Worm (Caenorhabditis elegans) whole organism, late embryonic: ENCODE data around the gene nhr-290.

Experiments used
- C38D4.7 ChIP-seq: fragments of 200-800 bp; sonication (Bioruptor generic); optimal IDR thresholded peaks from 2 replicates; lab custom pipeline; 2018; ENCODE audit warnings: mild to moderate bottlenecking, missing genetic modification characterization, moderate library complexity, missing compliant biosample characterization
- F13H6.1 ChIP-seq: sonication (generic microtip); optimal IDR thresholded peaks from 2 replicates; lab custom pipeline; 2016; ENCODE audit warnings: missing genetic modification characterization, missing compliant biosample characterization
- ama-1 ChIP-seq: fragments of 150-350 bp; optimal IDR thresholded peaks from 2 replicates; lab custom pipeline; 2014
- ceh-14 ChIP-seq: sonication (generic microtip); optimal IDR thresholded peaks from 2 replicates; lab custom pipeline; 2016; ENCODE audit warnings: missing genotype, missing genetic modification characterization, missing compliant biosample characterization
- ceh-2 ChIP-seq: sonication (generic microtip); optimal IDR thresholded peaks from 2 replicates; lab custom pipeline; 2016; ENCODE audit warnings: missing genotype, missing genetic modification characterization, missing compliant biosample characterization
- ceh-22 ChIP-seq: sonication (generic microtip); optimal IDR thresholded peaks from 2 replicates; lab custom pipeline; 2017; ENCODE audit warnings: missing biosample characterization, missing genetic modification characterization
- ceh-30 ChIP-seq: fragments of 150-350 bp; optimal IDR thresholded peaks from 2 replicates; lab custom pipeline; 2014; ENCODE audit warnings: missing biosample characterization, missing genetic modification characterization
- ceh-34 ChIP-seq: sonication (generic microtip); optimal IDR thresholded peaks from 2 replicates; lab custom pipeline; 2016; ENCODE audit warnings: mild to moderate bottlenecking, missing genetic modification characterization, missing compliant biosample characterization
- ceh-48 ChIP-seq: sonication (generic microtip); optimal IDR thresholded peaks from 2 replicates; lab custom pipeline; 2016; ENCODE audit warnings: missing genetic modification characterization, inconsistent platforms, missing compliant biosample characterization
- ceh-9 ChIP-seq: sonication (generic microtip); optimal IDR thresholded peaks from 2 replicates; lab custom pipeline; 2016; ENCODE audit warnings: mild to moderate bottlenecking, missing genetic modification characterization, inconsistent platforms, missing compliant biosample characterization
- dve-1 ChIP-seq: sonication (generic microtip); optimal IDR thresholded peaks from 2 replicates; lab custom pipeline; 2017; ENCODE audit warnings: antibody characterized with exemption, mild to moderate bottlenecking, missing genetic modification characterization, missing compliant biosample characterization
- elt-4 ChIP-seq: sonication (generic microtip); optimal IDR thresholded peaks from 2 replicates; lab custom pipeline; 2016; ENCODE audit warnings: missing genetic modification characterization, missing compliant biosample characterization
- fax-1 ChIP-seq: sonication (generic microtip); optimal IDR thresholded peaks from 2 replicates; lab custom pipeline; 2016; ENCODE audit warnings: missing genotype, missing genetic modification characterization, missing compliant biosample characterization
- fkh-10 ChIP-seq: fragments of 150-350 bp; optimal IDR thresholded peaks from 2 replicates; lab custom pipeline; 2014; ENCODE audit warnings: missing biosample characterization, missing genetic modification reagents, missing genetic modification characterization
- fkh-6 ChIP-seq: sonication (generic microtip); optimal IDR thresholded peaks from 2 replicates; lab custom pipeline; 2016; ENCODE audit warnings: missing genetic modification characterization, missing compliant biosample characterization
- gmeb-2 ChIP-seq: sonication (generic microtip); optimal IDR thresholded peaks from 2 replicates; lab custom pipeline; 2016; ENCODE audit warnings: missing genetic modification characterization, inconsistent platforms, missing compliant biosample characterization
- hlh-13 ChIP-seq: fragments of 200-800 bp; sonication (Bioruptor generic); optimal IDR thresholded peaks from 2 replicates; lab custom pipeline; 2018; ENCODE audit warnings: mild to moderate bottlenecking, missing genetic modification characterization, missing compliant biosample characterization
- hlh-15 ChIP-seq: sonication (generic microtip); optimal IDR thresholded peaks from 2 replicates; lab custom pipeline; 2016; ENCODE audit warnings: missing genetic modification characterization, missing compliant biosample characterization
- hlh-6 ChIP-seq: sonication (generic microtip); optimal IDR thresholded peaks from 2 replicates; lab custom pipeline; 2016; ENCODE audit warnings: missing genotype, missing genetic modification characterization, missing compliant biosample characterization
- lim-6 ChIP-seq: sonication (generic microtip); optimal IDR thresholded peaks from 2 replicates; lab custom pipeline; 2016; ENCODE audit warnings: missing genetic modification characterization, missing compliant biosample characterization
- lin-11 ChIP-seq: fragments of 200-800 bp; sonication (Bioruptor generic); optimal IDR thresholded peaks from 2 replicates; lab custom pipeline; 2018; ENCODE audit warnings: mild to moderate bottlenecking, missing genetic modification characterization, missing compliant biosample characterization
- odd-2 ChIP-seq: sonication (generic microtip); optimal IDR thresholded peaks from 2 replicates; lab custom pipeline; 2017; ENCODE audit warnings: antibody characterized with exemption, mild to moderate bottlenecking, missing genetic modification characterization, missing compliant biosample characterization
- pat-9 ChIP-seq: fragments of 200-800 bp; sonication (Bioruptor generic); optimal IDR thresholded peaks from 2 replicates; lab custom pipeline; 2018; ENCODE audit warnings: mild to moderate bottlenecking, missing genetic modification characterization, moderate library complexity, missing compliant biosample characterization
- pax-1 ChIP-seq: fragments of 150-350 bp; optimal IDR thresholded peaks from 2 replicates; lab custom pipeline; 2014; ENCODE audit warnings: missing biosample characterization, missing genetic modification characterization
- pha-2 ChIP-seq: sonication (generic microtip); optimal IDR thresholded peaks from 2 replicates; lab custom pipeline; 2017; ENCODE audit warnings: mild to moderate bottlenecking, missing genetic modification characterization, missing compliant biosample characterization
- pqm-1 ChIP-seq: sonication (generic microtip); optimal IDR thresholded peaks from 2 replicates; lab custom pipeline; 2016; ENCODE audit warnings: missing genetic modification characterization, missing compliant biosample characterization
- pros-1 ChIP-seq: fragments of 150-350 bp; optimal IDR thresholded peaks from 2 replicates; lab custom pipeline; 2014; ENCODE audit warnings: missing biosample characterization, missing genetic modification reagents, missing genetic modification characterization
- ref-2 ChIP-seq: sonication (generic microtip); optimal IDR thresholded peaks from 2 replicates; lab custom pipeline; 2016; ENCODE audit warnings: missing genetic modification characterization, missing compliant biosample characterization
- rnt-1 ChIP-seq: sonication (generic microtip); optimal IDR thresholded peaks from 2 replicates; lab custom pipeline; 2016; ENCODE audit warnings: missing genetic modification characterization, missing compliant biosample characterization
- sox-2 ChIP-seq: fragments of 200-800 bp; sonication (Bioruptor generic); IDR thresholded peaks from 2 replicates; pipeline ENCODE4 v1.3.6; 2022; ENCODE audit warnings: missing genetic modification reagents, missing genetic modification characterization, missing compliant biosample characterization
- sox-4 ChIP-seq: sonication (generic microtip); optimal IDR thresholded peaks from 2 replicates; lab custom pipeline; 2017; ENCODE audit warnings: mild to moderate bottlenecking, missing genetic modification characterization, inconsistent platforms, missing compliant biosample characterization
- tbx-7 ChIP-seq: sonication (generic microtip); optimal IDR thresholded peaks from 2 replicates; lab custom pipeline; 2016; ENCODE audit warnings: missing genotype, missing genetic modification characterization, missing compliant biosample characterization
- ttx-3 ChIP-seq: sonication (generic microtip); optimal IDR thresholded peaks from 2 replicates; lab custom pipeline; 2016; ENCODE audit warnings: missing genetic modification reagents, missing genetic modification characterization, missing compliant biosample characterization
- unc-42 ChIP-seq: sonication (generic microtip); optimal IDR thresholded peaks from 2 replicates; lab custom pipeline; 2016; ENCODE audit warnings: missing genotype, missing genetic modification characterization, missing compliant biosample characterization
- unc-86 ChIP-seq: sonication (generic microtip); optimal IDR thresholded peaks from 2 replicates; lab custom pipeline; 2016; ENCODE audit warnings: missing genetic modification characterization, missing compliant biosample characterization
- ztf-16 ChIP-seq: sonication (generic microtip); optimal IDR thresholded peaks from 2 replicates; lab custom pipeline; 2017; ENCODE audit warnings: missing genetic modification characterization, missing compliant biosample characterization

The nhr-290 gene

ce11 chrV:2575716-2576115, 1.7 kb downstream of the nhr-290 start:
- no peak for TF ChIP-seq ceh-34 (tag; lab: Kevin White, UChicago)
- no peak for TF ChIP-seq sox-2 (GFP tag; lab: Robert Waterston, UW)
- TF ChIP-seq dve-1 (tag; lab: Kevin White, UChicago), result no peak
- TF ChIP-seq ceh-22 (tag; lab: Kevin White, UChicago), result no peak
- TF ChIP-seq hlh-15 (tag; lab: Kevin White, UChicago), result no peak
- no peak for TF ChIP-seq C38D4.7
- no peak for TF ChIP-seq elt-4 (tag; lab: Kevin White, UChicago)
- TF ChIP-seq rnt-1 (tag; lab: Kevin White, UChicago), result no peak
- TF ChIP-seq hlh-13 (GFP tag; lab: Kevin White, UChicago), result no peak
- no peak for TF ChIP-seq ceh-48
- TF ChIP-seq fax-1 (tag; lab: Kevin White, UChicago), result no peak
- no peak for TF ChIP-seq ceh-30
- no peak for TF ChIP-seq lim-6 (tag; lab: Kevin White, UChicago)
- no peak for TF ChIP-seq tbx-7 (tag; lab: Kevin White, UChicago)

- TF ChIP-seq pax-1 (tag; lab: Kevin White, UChicago), result no peak
- no peak for TF ChIP-seq ceh-14 (tag; lab: Kevin White, UChicago)
- TF ChIP-seq ceh-34 (tag; lab: Kevin White, UChicago), result no peak
- TF ChIP-seq ztf-16, result no peak
- no peak for TF ChIP-seq pat-9 (tag; lab: Kevin White, UChicago)
- TF ChIP-seq odd-2 (tag; lab: Kevin White, UChicago), result no peak
- no peak for TF ChIP-seq fax-1 (tag; lab: Kevin White, UChicago)
Measured at ce11 chrV:2577603-2578002, 3.6 kb downstream of the nhr-290 start, which contains the start of gene srt-4. srt-4 (plus strand) TSS chrV:2577903.

ce11 chrV:2580598-2580997, 6.6 kb downstream of the nhr-290 start, which contains the start of gene C29G2.3:
C29G2.3 (plus strand) TSS chrV:2580898.
- TF ChIP-seq gmeb-2 (tag; lab: Kevin White, UChicago) (no peak), fkh-6 (tag; lab: Kevin White, UChicago) (no peak), pqm-1 (tag; lab: Kevin White, UChicago) (no peak), pros-1 (tag; lab: Kevin White, UChicago) (no peak), sox-2 (GFP tag; lab: Robert Waterston, UW) (no peak), hlh-15 (tag; lab: Kevin White, UChicago) (no peak), pat-9 (tag; lab: Kevin White, UChicago) (no peak), lin-11 (tag; lab: Kevin White, UChicago) (no peak), hlh-13 (GFP tag; lab: Kevin White, UChicago) (no peak), ref-2 (tag; lab: Kevin White, UChicago) (no peak), pha-2 (tag; lab: Kevin White, UChicago) (no peak), ttx-3 (tag; lab: Kevin White, UChicago) (no peak), sox-4 (tag; lab: Kevin White, UChicago) (no peak), ceh-30 (no peak), ceh-22 (tag; lab: Kevin White, UChicago) (no peak), F13H6.1 (no peak)

ce11 chrV:2585727-2586126, 11.7 kb downstream of the nhr-290 start, which contains the start of gene C29G2.6:
C29G2.6 (minus strand) TSS chrV:2585908.
- TF ChIP-seq dve-1 (tag; lab: Kevin White, UChicago) (no peak), elt-4 (tag; lab: Kevin White, UChicago) (no peak), ceh-2 (no peak), odd-2 (tag; lab: Kevin White, UChicago) (no peak), lin-11 (tag; lab: Kevin White, UChicago) (no peak), fkh-10 (GFP tag; lab: Kevin White, UChicago) (no peak), sox-2 (GFP tag; lab: Robert Waterston, UW) (no peak), ama-1 (lab: Kevin White, UChicago) (no peak), hlh-6 (tag; lab: Kevin White, UChicago) (no peak), unc-86 (tag; lab: Kevin White, UChicago) (no peak), ceh-34 (tag; lab: Kevin White, UChicago) (no peak), unc-42 (tag; lab: Kevin White, UChicago) (no peak), lim-6 (tag; lab: Kevin White, UChicago) (no peak), ceh-9 (no peak)
- TF ChIP-seq, all 69 proteins: peak for 0
